Worm (Caenorhabditis elegans): ENCODE measurements around the gene spl-2.
"Not testable (repeated sequence)": the region's sequence is repeated elsewhere in the genome, so short reads cannot be mapped to it uniquely, and the experiment has no call there.

ce11 chrV:9159146-9159717 lies 12.5 kb upstream of the spl-2 start:
- TF ChIP-seq unc-30 (tag; optimal IDR thresholded peaks at IDR 0.05); pag-3 (tag; optimal IDR thresholded peaks at IDR 0.05; ENCODE audit: borderline replicate concordance, insufficient read depth); efl-1 (optimal IDR thresholded peaks at IDR 0.05); efl-1 (GFP tag; optimal IDR thresholded peaks at IDR 0.05 in 1 of 2); pax-3 (tag; optimal IDR thresholded peaks at IDR 0.05); dpl-1 (GFP tag; optimal IDR thresholded peaks at IDR 0.05); nhr-12 (tag; optimal IDR thresholded peaks at IDR 0.05); ets-5 (GFP tag; IDR thresholded peaks at IDR 0.05); nhr-77 (tag; optimal IDR thresholded peaks at IDR 0.05): not testable (repeated sequence)
- peak; percentile 7 for TF ChIP-seq nhr-90 (tag; optimal IDR thresholded peaks at IDR 0.05; ENCODE audit: poor library complexity)

All from whole organism, L1 larva.